Worm (Caenorhabditis elegans) whole organism, late embryonic: Measurements from ENCODE around the gene bath-47.

Experiments used
- ama-1 ChIP-seq: fragments of 150-350 bp; optimal IDR thresholded peaks from 2 replicates; lab custom pipeline; 2014
- ceh-14 ChIP-seq: sonication (generic microtip); optimal IDR thresholded peaks from 2 replicates; lab custom pipeline; 2016; ENCODE audit warnings: missing genotype, missing genetic modification characterization, missing compliant biosample characterization
- ceh-6 ChIP-seq: fragments of 200-800 bp; sonication (Bioruptor generic); optimal IDR thresholded peaks from 2 replicates; lab custom pipeline; 2018; ENCODE audit warnings: mild to moderate bottlenecking, missing genetic modification characterization, missing compliant biosample characterization
- dve-1 ChIP-seq: sonication (generic microtip); optimal IDR thresholded peaks from 2 replicates; lab custom pipeline; 2017; ENCODE audit warnings: antibody characterized with exemption, mild to moderate bottlenecking, missing genetic modification characterization, missing compliant biosample characterization
- fkh-10 ChIP-seq: fragments of 150-350 bp; optimal IDR thresholded peaks from 2 replicates; lab custom pipeline; 2014; ENCODE audit warnings: missing biosample characterization, missing genetic modification reagents, missing genetic modification characterization
- pax-1 ChIP-seq: fragments of 150-350 bp; optimal IDR thresholded peaks from 2 replicates; lab custom pipeline; 2014; ENCODE audit warnings: missing biosample characterization, missing genetic modification characterization
- pha-4 ChIP-seq: fragments of 150-350 bp; optimal IDR thresholded peaks from 2 replicates; lab custom pipeline; 2018; ENCODE audit warnings: missing biosample characterization, missing genetic modification reagents, missing genetic modification characterization
- tbx-2 ChIP-seq: sonication (generic microtip); optimal IDR thresholded peaks from 2 replicates; lab custom pipeline; 2016; ENCODE audit warnings: missing genetic modification characterization, missing compliant biosample characterization
- unc-3 ChIP-seq, 2 experiments: fragments of 200-800 bp in 1 of 2; sonication (Bioruptor generic) in 1 of 2; sonication (generic microtip) in 1 of 2; conservative IDR thresholded peaks in 1 of 2; optimal IDR thresholded peaks in 1 of 2; 2 replicates each; pipeline versions ENCODE4 v1.3.6 to Lab custom; 2016 to 2022; ENCODE audit warnings: missing compliant biosample characterization in 2 of 2, missing genetic modification characterization in 2 of 2, missing genetic modification reagents in 1 of 2

- no peak for TF ChIP-seq dve-1 (tag; lab: Kevin White, UChicago)
- TF ChIP-seq ceh-14 (tag; lab: Kevin White, UChicago): no peak
- TF ChIP-seq tbx-2 (tag; lab: Kevin White, UChicago): no peak
- TF ChIP-seq pha-4: no peak
- no peak for TF ChIP-seq fkh-10 (GFP tag; lab: Kevin White, UChicago)
- TF ChIP-seq pax-1 (tag; lab: Kevin White, UChicago): no peak
- no peak for TF ChIP-seq ama-1 (lab: Kevin White, UChicago)
- TF ChIP-seq ceh-6: no peak
- TF ChIP-seq unc-3 (GFP tag; conservative IDR thresholded peaks at IDR 0.05; lab: Robert Waterston, UW): no peak
- no peak for TF ChIP-seq unc-3 (tag; optimal IDR thresholded peaks at IDR 0.05; lab: Kevin White, UChicago)
Measured at ce11 chrII:1568214-1568613, 33.4 kb upstream of the bath-47 start, which contains the start of gene fbxb-49.
